Fruit fly (Drosophila melanogaster) whole organism, embryonic: ENCODE data around the gene CG32320.

Source experiments
- ATbp ChIP-seq: fragments of 200-800 bp; sonication (Bioruptor generic); optimal IDR thresholded peaks from 2 replicates; lab custom pipeline; 2017; ENCODE audit warnings: missing biosample characterization, mild to moderate bottlenecking, missing genetic modification characterization, missing genetic modification reagents
- Abd-B ChIP-seq: fragments of 200-800 bp; sonication (Bioruptor generic); optimal IDR thresholded peaks from 2 replicates; lab custom pipeline; 2018; ENCODE audit warnings: missing biosample characterization, mild to moderate bottlenecking, missing genetic modification characterization, moderate library complexity
- Atf6 ChIP-seq: fragments of 200-800 bp; sonication (Bioruptor generic); IDR thresholded peaks from 2 replicates; pipeline ENCODE4 v1.3.6; 2022; ENCODE audit warnings: missing biosample characterization, missing genetic modification characterization
- B-H2 ChIP-seq: fragments of 200-800 bp; sonication (Bioruptor generic); optimal IDR thresholded peaks from 2 replicates; lab custom pipeline; 2018; ENCODE audit warnings: missing biosample characterization, mild to moderate bottlenecking, missing genetic modification characterization
- CG11085 ChIP-seq: fragments of 200-800 bp; sonication (Bioruptor generic); IDR thresholded peaks from 2 replicates; pipeline ENCODE4 v1.3.6; 2022; ENCODE audit warnings: missing biosample characterization, missing genetic modification characterization
- CG11456 ChIP-seq: fragments of 200-800 bp; sonication (Bioruptor generic); IDR thresholded peaks from 3 replicates; pipeline ENCODE4 v1.3.6; 2022; ENCODE audit warnings: missing biosample characterization, missing genetic modification characterization
- CG11560 ChIP-seq: fragments of 200-800 bp; sonication (Bioruptor generic); IDR thresholded peaks from 3 replicates; pipeline ENCODE4 v1.3.6; 2022; ENCODE audit warnings: missing biosample characterization, missing genetic modification characterization
- CG12155 ChIP-seq: fragments of 200-800 bp; sonication (Bioruptor generic); optimal IDR thresholded peaks from 3 replicates; lab custom pipeline; 2016; ENCODE audit warnings: missing biosample characterization, missing genetic modification characterization
- CG13775 ChIP-seq: fragments of 200-800 bp; sonication (Bioruptor generic); optimal IDR thresholded peaks from 3 replicates; lab custom pipeline; 2017; ENCODE audit warnings: missing biosample characterization, mild to moderate bottlenecking, missing genetic modification characterization
- CG14860 ChIP-seq: fragments of 200-800 bp; sonication (Bioruptor generic); IDR thresholded peaks from 3 replicates; pipeline ENCODE4 v1.3.6; 2022; ENCODE audit warnings: missing biosample characterization, missing genetic modification characterization; ENCODE audit not compliant: partially characterized antibody
- CG15601 ChIP-seq: fragments of 200-800 bp; sonication (Bioruptor generic); optimal IDR thresholded peaks from 3 replicates; lab custom pipeline; 2019; ENCODE audit warnings: missing biosample characterization, mild to moderate bottlenecking, missing genetic modification characterization, moderate library complexity
- CG2116 ChIP-seq: fragments of 200-800 bp; sonication (Bioruptor generic); optimal IDR thresholded peaks from 3 replicates; lab custom pipeline; 2018; ENCODE audit warnings: missing biosample characterization, mild to moderate bottlenecking, missing genetic modification characterization
- CG30020 ChIP-seq: fragments of 200-800 bp; optimal IDR thresholded peaks from 2 replicates; lab custom pipeline; 2019; ENCODE audit warnings: missing biosample characterization, mild to moderate bottlenecking, missing genetic modification characterization, moderate library complexity
- CG30431 ChIP-seq: fragments of 200-800 bp; sonication (Bioruptor generic); optimal IDR thresholded peaks from 2 replicates; lab custom pipeline; 2017; ENCODE audit warnings: missing biosample characterization, missing genetic modification characterization
- CG33213 ChIP-seq: fragments of 200-800 bp; sonication (Bioruptor generic); optimal IDR thresholded peaks from 3 replicates; lab custom pipeline; 2016; ENCODE audit warnings: missing biosample characterization, missing genetic modification characterization
- CG34376 ChIP-seq: fragments of 200-800 bp; sonication (Bioruptor generic); optimal IDR thresholded peaks from 2 replicates; lab custom pipeline; 2018; ENCODE audit warnings: missing biosample characterization, mild to moderate bottlenecking, missing genetic modification characterization
- CG3995 ChIP-seq: fragments of 200-800 bp; sonication (Bioruptor generic); optimal IDR thresholded peaks from 3 replicates; lab custom pipeline; 2016; ENCODE audit warnings: missing biosample characterization, missing genetic modification characterization
- CG4617 ChIP-seq: fragments of 200-800 bp; sonication (Bioruptor generic); optimal IDR thresholded peaks from 3 replicates; lab custom pipeline; 2016; ENCODE audit warnings: missing biosample characterization, missing genetic modification characterization, borderline replicate concordance
- CG4820 ChIP-seq: fragments of 200-800 bp; sonication (Bioruptor generic); optimal IDR thresholded peaks from 3 replicates; lab custom pipeline; 2016; ENCODE audit warnings: missing biosample characterization, missing genetic modification characterization
- CG6689 ChIP-seq: fragments of 200-800 bp; sonication (Bioruptor generic); IDR thresholded peaks from 2 replicates; pipeline ENCODE4 v1.3.6; 2022; ENCODE audit warnings: missing biosample characterization, missing genetic modification characterization
- CG7357 ChIP-seq: fragments of 200-800 bp; sonication (Bioruptor generic); IDR thresholded peaks from 3 replicates; pipeline ENCODE4 v1.3.6; 2022; ENCODE audit warnings: missing biosample characterization, missing genetic modification characterization
- CG8359 ChIP-seq: fragments of 200-800 bp; sonication (Bioruptor generic); optimal IDR thresholded peaks from 2 replicates; lab custom pipeline; 2017; ENCODE audit warnings: missing biosample characterization, mild to moderate bottlenecking, missing genetic modification characterization, borderline replicate concordance
- CG8478 ChIP-seq: fragments of >200 bp; optimal IDR thresholded peaks from 2 replicates; lab custom pipeline; 2018
- Dip2 ChIP-seq: fragments of 200-800 bp; sonication (Bioruptor generic); IDR thresholded peaks from 2 replicates; pipeline ENCODE4 v1.3.6; 2022; ENCODE audit warnings: missing biosample characterization, missing genetic modification characterization
- Dp ChIP-seq: fragments of 200-800 bp; sonication (Bioruptor generic); optimal IDR thresholded peaks from 2 replicates; lab custom pipeline; 2018; ENCODE audit warnings: missing biosample characterization, mild to moderate bottlenecking, missing genetic modification characterization, moderate library complexity
- Fer1 ChIP-seq: fragments of 200-800 bp; sonication (Bioruptor generic); optimal IDR thresholded peaks from 2 replicates; lab custom pipeline; 2017; ENCODE audit warnings: missing biosample characterization, mild to moderate bottlenecking, missing genetic modification characterization
- HmgZ ChIP-seq: fragments of 200-800 bp; sonication (Bioruptor generic); optimal IDR thresholded peaks from 2 replicates; lab custom pipeline; 2018; ENCODE audit warnings: missing biosample characterization, mild to moderate bottlenecking, missing genetic modification characterization
- Lhr ChIP-seq: fragments of 200-800 bp; sonication (Bioruptor generic); optimal IDR thresholded peaks from 3 replicates; lab custom pipeline; 2017; ENCODE audit warnings: mild to moderate bottlenecking, missing biosample characterization, missing genetic modification reagents, missing genetic modification characterization
- Lim3 ChIP-seq: fragments of 200-800 bp; sonication (Bioruptor generic); IDR thresholded peaks from 2 replicates; pipeline ENCODE4 v1.3.6; 2022; ENCODE audit warnings: missing biosample characterization, missing genetic modification characterization
- Optix ChIP-seq: fragments of 200-800 bp; sonication (Bioruptor generic); IDR thresholded peaks from 3 replicates; pipeline ENCODE4 v1.3.6; 2022; ENCODE audit warnings: missing biosample characterization, missing genetic modification characterization
- Rx ChIP-seq: fragments of 200-800 bp; sonication (Bioruptor generic); IDR thresholded peaks from 2 replicates; pipeline ENCODE4 v1.3.6; 2022; ENCODE audit warnings: missing biosample characterization, missing genetic modification characterization
- Trl ChIP-seq, 3 experiments: fragments of >200 bp in 2 of 3; fragments of 200-800 bp in 1 of 3; sonication (Bioruptor generic) in 1 of 3; optimal IDR thresholded peaks; 2 replicates in 1 of 3; 3 replicates in 2 of 3; lab custom pipeline; 2016 to 2017; ENCODE audit warnings: missing biosample characterization in 1 of 3, missing genetic modification characterization in 1 of 3
- ase ChIP-seq: fragments of 200-800 bp; sonication (Bioruptor generic); IDR thresholded peaks from 3 replicates; pipeline ENCODE4 v1.3.6; 2022; ENCODE audit warnings: missing biosample characterization, missing genetic modification characterization
- cad ChIP-seq: fragments of >200 bp; optimal IDR thresholded peaks from 2 replicates; lab custom pipeline; 2017; ENCODE audit warnings: missing biosample characterization, missing genetic modification characterization
- cas ChIP-seq: fragments of 200-800 bp; sonication (Bioruptor generic); IDR thresholded peaks from 2 replicates; pipeline ENCODE4 v1.3.6; 2022; ENCODE audit warnings: missing biosample characterization, missing genetic modification characterization
- croc ChIP-seq: fragments of 200-800 bp; sonication (Bioruptor generic); conservative IDR thresholded peaks from 3 replicates; pipeline ENCODE4 v1.3.6; 2022; ENCODE audit warnings: missing biosample characterization, missing genetic modification characterization
- eve ChIP-seq, 2 experiments: fragments of >200 bp; optimal IDR thresholded peaks; 2 replicates each; lab custom pipeline; 2017; ENCODE audit warnings: missing biosample characterization in 2 of 2, missing genetic modification characterization in 2 of 2
- fd96Cb ChIP-seq: fragments of 200-800 bp; sonication (Bioruptor generic); optimal IDR thresholded peaks from 2 replicates; lab custom pipeline; 2018; ENCODE audit warnings: missing biosample characterization, mild to moderate bottlenecking, missing genetic modification characterization, moderate library complexity
- gce ChIP-seq: fragments of 200-800 bp; sonication (Bioruptor generic); IDR thresholded peaks from 3 replicates; pipeline ENCODE4 v1.3.6; 2022; ENCODE audit warnings: missing biosample characterization, missing genetic modification characterization
- hbn ChIP-seq: fragments of 200-800 bp; sonication (Bioruptor generic); IDR thresholded peaks from 2 replicates; pipeline ENCODE4 v1.3.6; 2022; ENCODE audit warnings: missing biosample characterization, missing genetic modification characterization; ENCODE audit not compliant: partially characterized antibody
- kni ChIP-seq: fragments of 200-800 bp; sonication (Bioruptor generic); optimal IDR thresholded peaks from 3 replicates; lab custom pipeline; 2017; ENCODE audit warnings: mild to moderate bottlenecking, missing biosample characterization, missing genetic modification reagents, missing genetic modification characterization
- lov ChIP-seq, 2 experiments: fragments of 200-800 bp in 1 of 2; fragments of >200 bp in 1 of 2; sonication (Bioruptor generic) in 1 of 2; IDR thresholded peaks in 1 of 2; optimal IDR thresholded peaks in 1 of 2; 2 replicates in 1 of 2; 3 replicates in 1 of 2; pipeline versions ENCODE4 v1.3.6 to Lab custom; 2017 to 2022; ENCODE audit warnings: missing biosample characterization in 1 of 2, missing genetic modification characterization in 1 of 2
- pb ChIP-seq: fragments of 200-800 bp; sonication (Bioruptor generic); optimal IDR thresholded peaks from 3 replicates; lab custom pipeline; 2016; ENCODE audit warnings: missing biosample characterization, missing genetic modification characterization
- pho ChIP-seq: fragments of 200-800 bp; sonication (Bioruptor generic); optimal IDR thresholded peaks from 2 replicates; lab custom pipeline; 2016; ENCODE audit warnings: missing biosample characterization, missing genetic modification characterization
- psq ChIP-seq: fragments of 200-800 bp; sonication (Bioruptor generic); optimal IDR thresholded peaks from 2 replicates; lab custom pipeline; 2017; ENCODE audit warnings: missing biosample characterization, missing genetic modification characterization
- slou ChIP-seq: fragments of 200-800 bp; sonication (Bioruptor generic); optimal IDR thresholded peaks from 3 replicates; lab custom pipeline; 2016; ENCODE audit warnings: missing biosample characterization, missing genetic modification characterization
- ttk ChIP-seq: fragments of 200-800 bp; sonication (Bioruptor generic); IDR thresholded peaks from 2 replicates; pipeline ENCODE4 v2.1.2; 2022; ENCODE audit warnings: missing biosample characterization, missing genetic modification characterization
- unc-4 ChIP-seq: fragments of 200-800 bp; sonication (Bioruptor generic); IDR thresholded peaks from 2 replicates; pipeline ENCODE4 v1.3.6; 2022; ENCODE audit warnings: missing biosample characterization, missing genetic modification characterization; ENCODE audit not compliant: partially characterized antibody
- wdn ChIP-seq: fragments of 200-800 bp; sonication (Bioruptor generic); IDR thresholded peaks from 2 replicates; pipeline ENCODE4 v1.3.6; 2022; ENCODE audit warnings: missing biosample characterization, missing genetic modification characterization

Gene CG32320

DNA sequence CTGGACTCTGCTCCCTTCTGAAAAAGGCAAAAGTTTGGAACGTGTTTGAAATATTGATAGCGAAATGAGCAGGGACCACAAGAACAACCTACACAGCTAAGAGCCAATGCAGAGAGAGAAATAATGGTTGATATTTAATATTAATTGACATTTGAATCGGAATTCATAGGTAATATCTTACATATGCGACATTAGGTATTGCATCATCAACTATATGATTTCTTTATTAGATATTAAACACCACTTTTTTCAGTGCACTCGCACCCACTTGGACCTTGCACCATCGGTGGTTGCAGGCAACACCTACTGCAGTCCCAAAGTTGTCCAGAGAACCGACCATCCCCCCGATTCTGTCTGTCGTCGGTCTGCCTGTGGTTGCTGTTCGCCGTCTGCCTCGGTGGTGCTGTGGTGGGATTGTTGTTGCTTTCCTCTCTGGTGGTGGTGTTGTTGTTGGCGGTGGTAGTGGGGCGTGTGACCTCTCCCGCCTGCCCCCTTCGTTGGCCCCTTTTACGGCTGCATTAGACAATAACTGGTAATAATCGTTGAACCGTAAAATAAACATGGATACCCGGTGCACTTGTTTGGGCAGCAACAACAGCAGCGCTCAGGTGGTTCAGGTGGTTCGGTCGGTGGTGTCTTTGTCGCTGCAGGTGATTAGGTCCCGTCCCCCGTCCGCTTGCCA is 19.4 kb upstream of the CG32320 start (continued):
- no peak for TF ChIP-seq CG2116 (GFP tag; lab: Kevin White, UChicago)
- no peak for TF ChIP-seq CG34376 (GFP tag; lab: Kevin White, UChicago)
- peak; percentile 5 for TF ChIP-seq pho (GFP tag; lab: Kevin White, UChicago)
- no peak for TF ChIP-seq CG12155 (GFP tag; lab: Kevin White, UChicago)
- peak; percentile 53 for TF ChIP-seq CG13775 (GFP tag; lab: Kevin White, UChicago)
- TF ChIP-seq CG11085 = no peak
- peak; percentile 27 for TF ChIP-seq Abd-B
- TF ChIP-seq psq = no peak
- peak; percentile 39 for TF ChIP-seq CG15601 (tag; lab: Kevin White, UChicago)
- TF ChIP-seq Trl (optimal IDR thresholded peaks at IDR 0.05; lab: Kevin White, UChicago) = no peak
- no peak for TF ChIP-seq Trl (GFP tag; optimal IDR thresholded peaks at IDR 0.05; lab: Kevin White, UChicago)
- no peak; the same call in 2 of the 3 replicates for TF ChIP-seq croc
- TF ChIP-seq B-H2 = no peak
- no peak for TF ChIP-seq CG30020 (tag; lab: Kevin White, UChicago)
- TF ChIP-seq cas = no peak
- peak; percentile 37; the same call in 1 of the 3 replicates for TF ChIP-seq ase
- TF ChIP-seq CG14860 (GFP tag; lab: Robert Waterston, UW) = 0 out of 3 replicates have a peak, but pooled peaks have one; percentile 10
- no peak for TF ChIP-seq lov (optimal IDR thresholded peaks at IDR 0.05; lab: Kevin White, UChicago)
- peak; percentile 58; the same call in 2 of the 3 replicates for TF ChIP-seq lov (GFP tag; IDR thresholded peaks at IDR 0.05; lab: Robert Waterston, UW)
- TF ChIP-seq Optix (GFP tag; lab: Robert Waterston, UW) = peak; percentile 57; the same call in 1 of the 3 replicates
- peak; percentile 88 for TF ChIP-seq kni (GFP tag; lab: Kevin White, UChicago)
- no peak for TF ChIP-seq cad (GFP tag; lab: Kevin White, UChicago)
- no peak for TF ChIP-seq Dip2
- TF ChIP-seq CG30431 (GFP tag; lab: Kevin White, UChicago) = peak; percentile 56
- TF ChIP-seq fd96Cb (tag; lab: Kevin White, UChicago) = peak; percentile 52
- no peak for TF ChIP-seq ttk (GFP tag; lab: Robert Waterston, UW)
- no peak for TF ChIP-seq CG8478 (lab: Kevin White, UChicago)
- no peak for TF ChIP-seq CG11456 (GFP tag; lab: Robert Waterston, UW)
- no peak for TF ChIP-seq Fer1 (GFP tag; lab: Kevin White, UChicago)
- TF ChIP-seq Lim3 (GFP tag; lab: Robert Waterston, UW) = no peak
- no peak for TF ChIP-seq pb
- peak; percentile 63; the same call in 1 of the 3 replicates for TF ChIP-seq CG7357 (GFP tag; lab: Robert Waterston, UW)
- no peak for TF ChIP-seq Dp (GFP tag; lab: Kevin White, UChicago)
- TF ChIP-seq ATbp (GFP tag; lab: Kevin White, UChicago) = peak; percentile 56
- TF ChIP-seq CG11560 (tag; lab: Robert Waterston, UW) = 0 out of 3 replicates have a peak, but pooled peaks have one; percentile 39
- no peak for TF ChIP-seq slou
- TF ChIP-seq hbn (GFP tag; lab: Robert Waterston, UW) = no peak
- TF ChIP-seq HmgZ (tag; lab: Kevin White, UChicago) = no peak
- peak; percentile 11; the same call in 1 of the 2 replicates for TF ChIP-seq Atf6 (GFP tag; lab: Robert Waterston, UW)
- TF ChIP-seq Lhr (GFP tag; lab: Kevin White, UChicago) = peak; percentile 36
- TF ChIP-seq CG33213 (GFP tag; lab: Kevin White, UChicago) = no peak
- TF ChIP-seq eve (GFP tag; optimal IDR thresholded peaks at IDR 0.05; lab: Kevin White, UChicago) = peak in 1 of 2 experiments; percentile 21
- peak; percentile 34 for TF ChIP-seq CG4820 (GFP tag; lab: Kevin White, UChicago)
- TF ChIP-seq CG4617 (GFP tag; lab: Kevin White, UChicago) = peak; percentile 8
- TF ChIP-seq unc-4 (GFP tag; lab: Robert Waterston, UW) = no peak
- TF ChIP-seq gce = 0 out of 3 replicates have a peak, but pooled peaks have one; percentile 13
- TF ChIP-seq CG8359 = peak; percentile 10
- TF ChIP-seq wdn (GFP tag; lab: Robert Waterston, UW) = no peak
- TF ChIP-seq CG6689 (GFP tag; lab: Robert Waterston, UW) = peak; percentile 74
- peak; percentile 74 for TF ChIP-seq Rx (GFP tag; lab: Robert Waterston, UW)
- TF ChIP-seq CG3995 (GFP tag; lab: Kevin White, UChicago) = no peak
